Worm (Caenorhabditis elegans) whole organism, young adult: ENCODE data around the gene gei-4.
A peak's percentile ranks its signal among the peaks of the same experiment; 100 is the strongest.

Experiments used
- Y95B8A.8 ChIP-seq: fragments of 200-800 bp; sonication (Bioruptor generic); IDR thresholded peaks from 2 replicates; pipeline ENCODE4 v1.3.6; 2022; ENCODE audit warnings: missing genetic modification reagents, missing genetic modification characterization, missing compliant biosample characterization
- ceh-58 ChIP-seq: fragments of 200-800 bp; sonication (Bioruptor generic); IDR thresholded peaks from 2 replicates; pipeline ENCODE4 v1.3.6; 2022; ENCODE audit warnings: missing genetic modification characterization, missing compliant biosample characterization
- egrh-3 ChIP-seq: fragments of 200-800 bp; sonication (Bioruptor generic); IDR thresholded peaks from 2 replicates; pipeline ENCODE4 v1.3.6; 2022; ENCODE audit warnings: missing genetic modification reagents, missing genetic modification characterization, missing compliant biosample characterization
- lin-35 ChIP-seq, 3 experiments: fragments of 150-350 bp in 2 of 3; sonication (generic microtip) in 1 of 3; optimal IDR thresholded peaks; 2 replicates each; lab custom pipeline; 2014 to 2018; ENCODE audit warnings: missing biosample characterization in 3 of 3, missing genetic modification characterization in 3 of 3, missing genetic modification reagents in 3 of 3
- madf-8 ChIP-seq: fragments of 200-800 bp; sonication (Bioruptor generic); conservative IDR thresholded peaks from 2 replicates; pipeline ENCODE4 v1.3.6; 2022; ENCODE audit warnings: missing genetic modification reagents, missing genetic modification characterization, missing compliant biosample characterization
- mes-4 ChIP-seq: sonication (generic microtip); optimal IDR thresholded peaks from 2 replicates; lab custom pipeline; 2016; ENCODE audit warnings: missing genotype, missing genetic modification characterization, missing compliant biosample characterization
- nfya-2 ChIP-seq: fragments of 200-800 bp; sonication (Bioruptor generic); IDR thresholded peaks from 2 replicates; pipeline ENCODE4 v1.3.6; 2022; ENCODE audit warnings: missing genetic modification reagents, missing genetic modification characterization, missing compliant biosample characterization
- nhr-80 ChIP-seq: sonication (generic microtip); optimal IDR thresholded peaks from 2 replicates; lab custom pipeline; 2016; ENCODE audit warnings: missing genetic modification characterization, missing compliant biosample characterization
- rcor-1 ChIP-seq: fragments of 200-800 bp; sonication (Bioruptor generic); IDR thresholded peaks from 2 replicates; pipeline ENCODE4 v1.3.6; 2022; ENCODE audit warnings: missing genetic modification reagents, missing genetic modification characterization, missing compliant biosample characterization
- snpc-1.1 ChIP-seq: sonication (generic microtip); optimal IDR thresholded peaks from 2 replicates; lab custom pipeline; 2017; ENCODE audit warnings: missing genetic modification characterization, mild to moderate bottlenecking, missing compliant biosample characterization, antibody characterized with exemption, moderate library complexity, missing genotype, missing genetic modification reagents; ENCODE audit not compliant: insufficient read depth
- ztf-25 ChIP-seq: fragments of 200-800 bp; sonication (Bioruptor generic); IDR thresholded peaks from 2 replicates; pipeline ENCODE4 v1.3.6; 2022; ENCODE audit warnings: missing genetic modification reagents, missing genetic modification characterization, missing compliant biosample characterization

Gene gei-4

ce11 chrIII:299220-299619, 55.4 kb downstream of the gei-4 start:
- TF ChIP-seq nhr-80 (tag; lab: Kevin White, UChicago) (peak; percentile 65), mes-4 (no peak)

- TF ChIP-seq snpc-1.1 (tag; lab: Kevin White, UChicago) = no peak
- no peak for TF ChIP-seq ztf-25
- no peak for TF ChIP-seq nfya-2 (GFP tag; lab: Robert Waterston, UW)
- TF ChIP-seq madf-8 = no peak
- TF ChIP-seq, all 124 proteins: peak for 0
Measured at ce11 chrIII:298456-298855, 56.1 kb downstream of the gei-4 start, which contains the start of gene ads-1. TSS of gene ads-1 (minus strand) at chrIII:298556.

ce11 chrIII:297882-298281, 56.7 kb downstream of the gei-4 start:
- 0 out of 2 replicates have a peak, but pooled peaks have one; percentile 25 for TF ChIP-seq ceh-58 (GFP tag; lab: Robert Waterston, UW)
- TF ChIP-seq Y95B8A.8 = 0 out of 2 replicates have a peak, but pooled peaks have one; percentile 13
- TF ChIP-seq egrh-3 (GFP tag; lab: Robert Waterston, UW) = 0 out of 2 replicates have a peak, but pooled peaks have one; percentile 12
- TF ChIP-seq, all 124 proteins: peak for 3; not testable (repeated sequence) for 121

- TF ChIP-seq rcor-1 (GFP tag; lab: Robert Waterston, UW) = no peak
- no peak for TF ChIP-seq lin-35 (GFP tag; optimal IDR thresholded peaks at IDR 0.05; lab: Kevin White, UChicago)
- TF ChIP-seq, all 124 proteins: peak for 0
Measured at ce11 chrIII:294527-294926, 60.1 kb downstream of the gei-4 start, which contains the start of gene Y50D7A.13. TSS of gene Y50D7A.13 (minus strand) at chrIII:294627.
